Fruit fly (Drosophila melanogaster): Measurements from ENCODE around the gene CG5618.

DNA sequence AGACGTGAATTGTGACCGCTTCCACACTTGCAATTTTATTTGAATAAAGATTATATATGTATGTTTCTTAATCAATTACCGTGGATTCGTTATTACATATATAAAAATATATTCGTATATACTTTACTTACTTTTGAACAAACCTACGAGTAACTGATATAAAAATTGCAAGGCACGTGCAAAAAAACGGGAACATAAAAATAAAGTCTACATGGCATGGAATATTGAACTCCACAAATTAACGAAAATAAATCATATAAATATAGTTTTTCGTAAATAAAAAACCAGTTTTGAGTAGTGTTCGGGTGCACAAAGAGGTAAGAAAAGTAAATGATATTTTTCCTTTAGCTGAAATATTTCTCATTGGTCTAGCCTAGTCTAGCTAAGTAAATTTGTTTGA lies 10.9 kb upstream of the CG5618 start, which contains the start of gene Spn77Bc:
- TF ChIP-seq h (optimal IDR thresholded peaks at IDR 0.05), result no peak
- TF ChIP-seq insv (optimal IDR thresholded peaks at IDR 0.05), result no peak
- TF ChIP-seq psq (optimal IDR thresholded peaks at IDR 0.05), result no peak
- TF ChIP-seq Myc (optimal IDR thresholded peaks at IDR 0.05), result no peak
- TF ChIP-seq Sin3A (optimal IDR thresholded peaks at IDR 0.05), result no peak

All from Kc167 (cell line).